Worm (Caenorhabditis elegans) whole organism, L4 larva: ENCODE data around the gene math-33.

Source experiments
- F10B5.3 ChIP-seq: sonication (generic microtip); optimal IDR thresholded peaks from 2 replicates; lab custom pipeline; 2016; ENCODE audit warnings: mild to moderate bottlenecking, missing genetic modification characterization, missing compliant biosample characterization
- F26F4.8 ChIP-seq: fragments of 200-800 bp; sonication (Bioruptor generic); conservative IDR thresholded peaks from 2 replicates; pipeline ENCODE4 v1.3.6; 2022; ENCODE audit warnings: missing genetic modification characterization, missing compliant biosample characterization
- T26A8.4 ChIP-seq: fragments of 200-800 bp; sonication (Bioruptor generic); IDR thresholded peaks from 2 replicates; pipeline ENCODE4 v1.3.6; 2022; ENCODE audit warnings: missing genetic modification characterization, missing compliant biosample characterization
- aha-1 ChIP-seq: fragments of 150-350 bp; peaks from one replicate; lab custom pipeline; 2014; ENCODE audit warnings: missing biosample characterization, missing genetic modification characterization
- arid-1 ChIP-seq: fragments of 200-800 bp; sonication (Bioruptor generic); conservative IDR thresholded peaks from 2 replicates; pipeline ENCODE4 v1.3.6; 2022; ENCODE audit warnings: missing genetic modification reagents, missing genetic modification characterization, missing compliant biosample characterization
- ceh-20 ChIP-seq: fragments of 200-800 bp; sonication (Bioruptor generic); IDR thresholded peaks from 2 replicates; pipeline ENCODE4 v1.3.6; 2022; ENCODE audit warnings: missing genetic modification reagents, missing genetic modification characterization, missing compliant biosample characterization
- ceh-28 ChIP-seq: fragments of 150-350 bp; optimal IDR thresholded peaks from 2 replicates; lab custom pipeline; 2014; ENCODE audit warnings: missing biosample characterization, missing genetic modification reagents, missing genetic modification characterization
- ceh-62 ChIP-seq: sonication (generic microtip); optimal IDR thresholded peaks from 2 replicates; lab custom pipeline; 2017; ENCODE audit warnings: missing biosample characterization, missing genetic modification characterization
- ctbp-1 ChIP-seq: fragments of 200-800 bp; sonication (Bioruptor generic); IDR thresholded peaks from 2 replicates; pipeline ENCODE4 v1.3.6; 2022; ENCODE audit warnings: missing genetic modification reagents, missing genetic modification characterization, missing compliant biosample characterization
- daf-16 ChIP-seq, 3 experiments: sonication (generic microtip); optimal IDR thresholded peaks; 2 replicates each; lab custom pipeline; 2016 to 2017; ENCODE audit warnings: missing genetic modification characterization in 3 of 3, missing genetic modification reagents in 3 of 3, mild to moderate bottlenecking in 2 of 3, missing compliant biosample characterization in 2 of 3, missing biosample characterization in 1 of 3, moderate library complexity in 1 of 3
- dmd-6 ChIP-seq: fragments of 200-800 bp; sonication (Bioruptor generic); IDR thresholded peaks from 2 replicates; pipeline ENCODE4 v1.3.6; 2022; ENCODE audit warnings: missing genetic modification reagents, missing genetic modification characterization, missing compliant biosample characterization
- duxl-1 ChIP-seq: sonication (generic microtip); optimal IDR thresholded peaks from 2 replicates; lab custom pipeline; 2016; ENCODE audit warnings: mild to moderate bottlenecking, missing genetic modification characterization, moderate library complexity, missing compliant biosample characterization; ENCODE audit not compliant: poor library complexity
- dve-1 ChIP-seq: sonication (generic microtip); optimal IDR thresholded peaks from 2 replicates; lab custom pipeline; 2017; ENCODE audit warnings: antibody characterized with exemption, mild to moderate bottlenecking, missing genetic modification characterization, missing compliant biosample characterization; ENCODE audit not compliant: insufficient read depth
- fkh-10 ChIP-seq: fragments of 150-350 bp; optimal IDR thresholded peaks from 2 replicates; lab custom pipeline; 2014; ENCODE audit warnings: missing biosample characterization, missing genetic modification reagents, missing genetic modification characterization
- fos-1 ChIP-seq: fragments of 150-350 bp; optimal IDR thresholded peaks from 2 replicates; lab custom pipeline; 2014; ENCODE audit warnings: missing biosample characterization, missing genetic modification characterization
- hlh-11 ChIP-seq: fragments of 200-800 bp; sonication (Bioruptor generic); optimal IDR thresholded peaks from 2 replicates; lab custom pipeline; 2018; ENCODE audit warnings: mild to moderate bottlenecking, missing genetic modification characterization, missing compliant biosample characterization
- hlh-30 ChIP-seq: sonication (generic microtip); optimal IDR thresholded peaks from 2 replicates; lab custom pipeline; 2017; ENCODE audit warnings: antibody characterized with exemption, mild to moderate bottlenecking, missing genetic modification characterization, missing compliant biosample characterization; ENCODE audit not compliant: insufficient read depth
- jun-1 ChIP-seq: fragments of 150-350 bp; optimal IDR thresholded peaks from 2 replicates; lab custom pipeline; 2014; ENCODE audit warnings: missing biosample characterization, missing genetic modification reagents, missing genetic modification characterization
- lin-39 ChIP-seq: fragments of 150-350 bp; optimal IDR thresholded peaks from 2 replicates; lab custom pipeline; 2014; ENCODE audit warnings: missing biosample characterization, missing genetic modification reagents, missing genetic modification characterization
- lsy-2 ChIP-seq, 2 experiments: fragments of 150-350 bp in 1 of 2; sonication (generic microtip) in 1 of 2; optimal IDR thresholded peaks; 2 replicates each; lab custom pipeline; 2014 to 2017; ENCODE audit warnings: missing biosample characterization in 2 of 2, missing genetic modification characterization in 2 of 2
- mdt-29 ChIP-seq: fragments of 200-800 bp; sonication (Bioruptor generic); IDR thresholded peaks from 2 replicates; pipeline ENCODE4 v1.3.6; 2022; ENCODE audit warnings: missing genetic modification reagents, missing genetic modification characterization, missing compliant biosample characterization
- mep-1 ChIP-seq: fragments of 150-350 bp; sonication (generic microtip); optimal IDR thresholded peaks from 3 replicates; lab custom pipeline; 2014; ENCODE audit warnings: missing biosample characterization, missing genetic modification characterization
- mes-2 ChIP-seq: sonication (generic microtip); optimal IDR thresholded peaks from 2 replicates; lab custom pipeline; 2016; ENCODE audit warnings: missing genotype, mild to moderate bottlenecking, missing genetic modification characterization, missing compliant biosample characterization; ENCODE audit not compliant: poor library complexity, severe bottlenecking
- mxl-3 ChIP-seq: fragments of 200-800 bp; sonication (Bioruptor generic); optimal IDR thresholded peaks from 2 replicates; lab custom pipeline; 2018; ENCODE audit warnings: mild to moderate bottlenecking, missing genetic modification characterization, missing compliant biosample characterization
- nhr-10 ChIP-seq: fragments of 150-350 bp; optimal IDR thresholded peaks from 2 replicates; lab custom pipeline; 2014; ENCODE audit warnings: missing biosample characterization, missing genetic modification characterization
- nhr-102 ChIP-seq: sonication (generic microtip); optimal IDR thresholded peaks from 2 replicates; lab custom pipeline; 2016; ENCODE audit warnings: mild to moderate bottlenecking, missing genetic modification characterization, moderate library complexity, missing compliant biosample characterization
- nhr-11 ChIP-seq: fragments of 150-350 bp; optimal IDR thresholded peaks from 2 replicates; lab custom pipeline; 2014; ENCODE audit warnings: missing biosample characterization, missing genetic modification characterization
- nhr-237 ChIP-seq: sonication (generic microtip); optimal IDR thresholded peaks from 2 replicates; lab custom pipeline; 2017; ENCODE audit warnings: missing biosample characterization, missing genetic modification characterization
- nhr-28 ChIP-seq: fragments of 150-350 bp; optimal IDR thresholded peaks from 2 replicates; lab custom pipeline; 2014; ENCODE audit warnings: missing biosample characterization, missing genetic modification characterization
- nhr-42 ChIP-seq: fragments of 200-800 bp; sonication (Bioruptor generic); IDR thresholded peaks from 2 replicates; pipeline ENCODE4 v1.3.6; 2022; ENCODE audit warnings: missing genetic modification characterization, missing compliant biosample characterization
- pha-4 ChIP-seq, 2 experiments: fragments of 150-350 bp in 1 of 2; fragments of 200-800 bp in 1 of 2; sonication (Bioruptor generic) in 1 of 2; IDR thresholded peaks in 1 of 2; optimal IDR thresholded peaks in 1 of 2; 2 replicates each; pipeline versions ENCODE4 v1.3.6 to Lab custom; 2014 to 2022; ENCODE audit warnings: missing genetic modification characterization in 2 of 2, missing genetic modification reagents in 2 of 2, missing biosample characterization in 1 of 2, missing compliant biosample characterization in 1 of 2
- pqm-1 ChIP-seq: sonication (generic microtip); optimal IDR thresholded peaks from 2 replicates; lab custom pipeline; 2017; ENCODE audit warnings: missing biosample characterization, missing genetic modification characterization
- set-16 ChIP-seq: fragments of 200-800 bp; sonication (Bioruptor generic); IDR thresholded peaks from 2 replicates; pipeline ENCODE4 v1.3.6; 2022; ENCODE audit warnings: missing genetic modification reagents, missing genetic modification characterization, missing compliant biosample characterization
- skn-1 ChIP-seq: fragments of 150-350 bp; optimal IDR thresholded peaks from 2 replicates; lab custom pipeline; 2014; ENCODE audit warnings: missing biosample characterization, missing genetic modification characterization
- snpc-1.2 ChIP-seq: fragments of 200-800 bp; sonication (Bioruptor generic); IDR thresholded peaks from 2 replicates; pipeline ENCODE4 v1.3.6; 2022; ENCODE audit warnings: missing genetic modification reagents, missing genetic modification characterization, missing compliant biosample characterization
- unc-130 ChIP-seq: sonication (generic microtip); optimal IDR thresholded peaks from 2 replicates; lab custom pipeline; 2016; ENCODE audit warnings: missing genetic modification reagents, missing genetic modification characterization, missing compliant biosample characterization
- unc-39 ChIP-seq: sonication (generic microtip); optimal IDR thresholded peaks from 2 replicates; lab custom pipeline; 2017; ENCODE audit warnings: missing biosample characterization, missing genetic modification characterization
- zip-2 ChIP-seq: fragments of 150-350 bp; optimal IDR thresholded peaks from 2 replicates; lab custom pipeline; 2014; ENCODE audit warnings: missing biosample characterization, missing genetic modification characterization

Gene math-33

ce11 chrV:11070388-11070787 lies 43.3 kb upstream of the math-33 start (continued):
- TF ChIP-seq dve-1 (tag; lab: Kevin White, UChicago) (peak; percentile 68), pqm-1 (peak; percentile 69), dmd-6 (GFP tag; lab: Robert Waterston, UW) (peak; percentile 71)

ce11 chrV:11071453-11071852 lies 42.3 kb upstream of the math-33 start:
- TF ChIP-seq nhr-10 (tag; lab: Kevin White, UChicago) (no peak), fos-1 (tag; lab: Kevin White, UChicago) (peak; percentile 22), nhr-237 (no peak), mep-1 (no peak), F10B5.3 (tag; lab: Kevin White, UChicago) (no peak), jun-1 (tag; lab: Kevin White, UChicago) (no peak), mxl-3 (GFP tag; lab: Kevin White, UChicago) (no peak)

- TF ChIP-seq mes-2 (tag; lab: Kevin White, UChicago): no peak
- no peak for TF ChIP-seq F10B5.3 (tag; lab: Kevin White, UChicago)
- TF ChIP-seq arid-1 (GFP tag; lab: Robert Waterston, UW): no peak
- TF ChIP-seq daf-16 (GFP tag; optimal IDR thresholded peaks at IDR 0.05; lab: Kevin White, UChicago): no peak
- TF ChIP-seq daf-16 (tag; optimal IDR thresholded peaks at IDR 0.05; lab: Kevin White, UChicago): no peak
- TF ChIP-seq ceh-28 (tag; lab: Kevin White, UChicago): no peak
- no peak for TF ChIP-seq fkh-10 (GFP tag; lab: Kevin White, UChicago)
- TF ChIP-seq ceh-62 (tag; lab: Kevin White, UChicago): no peak
- no peak for TF ChIP-seq F26F4.8 (GFP tag; lab: Robert Waterston, UW)
- no peak for TF ChIP-seq zip-2 (tag; lab: Kevin White, UChicago)
- no peak for TF ChIP-seq ceh-20
- no peak for TF ChIP-seq nhr-102 (tag; lab: Kevin White, UChicago)
- no peak for TF ChIP-seq hlh-30 (tag; lab: Kevin White, UChicago)
- TF ChIP-seq skn-1: no peak
- no peak for TF ChIP-seq lin-39 (tag; lab: Kevin White, UChicago)
- no peak for TF ChIP-seq T26A8.4 (GFP tag; lab: Robert Waterston, UW)
- no peak for TF ChIP-seq unc-130 (GFP tag; lab: Kevin White, UChicago)
- no peak for TF ChIP-seq mdt-29 (GFP tag; lab: Robert Waterston, UW)
These were observed 40.4 kb upstream of the math-33 start for ce11 chrV:11073354-11073753.

ce11 chrV:11074448-11074847 lies 39.3 kb upstream of the math-33 start, which contains the start of gene act-3:
TSS of gene act-3 (minus strand) at chrV:11074498.
- no peak for TF ChIP-seq nhr-42 (GFP tag; lab: Robert Waterston, UW)
- no peak for TF ChIP-seq dmd-6 (GFP tag; lab: Robert Waterston, UW)
- no peak for TF ChIP-seq arid-1 (GFP tag; lab: Robert Waterston, UW)
- peak; percentile 40 for TF ChIP-seq hlh-11 (tag; lab: Kevin White, UChicago)
- TF ChIP-seq unc-39: no peak
- TF ChIP-seq set-16 (GFP tag; lab: Robert Waterston, UW): peak; percentile 45
- TF ChIP-seq nhr-11 (tag; lab: Kevin White, UChicago): peak; percentile 46
- peak in 1 of 2 experiments; percentile 47 for TF ChIP-seq daf-16 (GFP tag; optimal IDR thresholded peaks at IDR 0.05; lab: Kevin White, UChicago)
- no peak for TF ChIP-seq daf-16 (tag; optimal IDR thresholded peaks at IDR 0.05; lab: Kevin White, UChicago)
- TF ChIP-seq duxl-1: no peak
- peak; percentile 22 for TF ChIP-seq nhr-28 (tag; lab: Kevin White, UChicago)
- TF ChIP-seq pha-4 (GFP tag; IDR thresholded peaks at IDR 0.05; lab: Robert Waterston, UW): peak; percentile 47; the same call in 1 of the 2 replicates
- no peak for TF ChIP-seq pha-4 (tag; optimal IDR thresholded peaks at IDR 0.05; lab: Kevin White, UChicago)
- TF ChIP-seq snpc-1.2 (GFP tag; lab: Robert Waterston, UW): peak; percentile 17; the same call in 1 of the 2 replicates
- TF ChIP-seq ctbp-1: 0 out of 2 replicates have a peak, but pooled peaks have one; percentile 10
- TF ChIP-seq mxl-3 (GFP tag; lab: Kevin White, UChicago): peak; percentile 9
- no peak for TF ChIP-seq lsy-2 (tag; optimal IDR thresholded peaks at IDR 0.05; lab: Kevin White, UChicago)
- TF ChIP-seq aha-1 (tag; lab: Kevin White, UChicago): peak; percentile 32
- TF ChIP-seq, all 104 proteins: peak for 10
